Worm (Caenorhabditis elegans): ENCODE results near the gene wdr-83.

wdr-83 gene

ce11 chrII:5016977-5017585 lies 14.4 kb downstream of the wdr-83 start (continued):
- TF ChIP-seq R02D3.7 (tag; optimal IDR thresholded peaks at IDR 0.05) (peak; percentile 22), nhr-25 (tag; optimal IDR thresholded peaks at IDR 0.05) (peak; percentile 15), unc-39 (tag; optimal IDR thresholded peaks at IDR 0.05) (no peak), mml-1 (tag; optimal IDR thresholded peaks at IDR 0.05) (no peak), hmg-11 (tag; optimal IDR thresholded peaks at IDR 0.05) (peak; percentile 94), elt-2 (tag; optimal IDR thresholded peaks at IDR 0.05) (peak; percentile 93), ztf-4 (tag; optimal IDR thresholded peaks at IDR 0.05) (peak; percentile 57), nhr-76 (tag; optimal IDR thresholded peaks at IDR 0.05) (no peak), daf-12 (tag; optimal IDR thresholded peaks at IDR 0.05) (no peak), ceh-9 (tag; optimal IDR thresholded peaks at IDR 0.05) (no peak), nfya-1 (tag; optimal IDR thresholded peaks at IDR 0.05; ENCODE audit: insufficient read depth) (peak; percentile 89), fkh-2 (tag; optimal IDR thresholded peaks at IDR 0.05) (peak; percentile 6), lsy-12 (tag; optimal IDR thresholded peaks at IDR 0.05) (no peak), nhr-77 (tag; optimal IDR thresholded peaks at IDR 0.05) (no peak), aly-2 (tag; optimal IDR thresholded peaks at IDR 0.05) (no peak), fkh-10 (GFP tag; optimal IDR thresholded peaks at IDR 0.05) (no peak), eor-1 (tag; optimal IDR thresholded peaks at IDR 0.05) (no peak), lin-39 (tag; optimal IDR thresholded peaks at IDR 0.05) (peak; percentile 43), unc-62 (GFP tag; optimal IDR thresholded peaks at IDR 0.05) (peak; percentile 46), ceh-82 (tag; optimal IDR thresholded peaks at IDR 0.05) (no peak), ceh-28 (tag; optimal IDR thresholded peaks at IDR 0.05) (peak; percentile 58), fos-1 (tag; optimal IDR thresholded peaks at IDR 0.05) (no peak), nhr-43 (tag; optimal IDR thresholded peaks at IDR 0.05; ENCODE audit: poor library complexity, severe bottlenecking) (peak; percentile 15), ama-1 (optimal IDR thresholded peaks at IDR 0.05) (no peak)

DNA sequence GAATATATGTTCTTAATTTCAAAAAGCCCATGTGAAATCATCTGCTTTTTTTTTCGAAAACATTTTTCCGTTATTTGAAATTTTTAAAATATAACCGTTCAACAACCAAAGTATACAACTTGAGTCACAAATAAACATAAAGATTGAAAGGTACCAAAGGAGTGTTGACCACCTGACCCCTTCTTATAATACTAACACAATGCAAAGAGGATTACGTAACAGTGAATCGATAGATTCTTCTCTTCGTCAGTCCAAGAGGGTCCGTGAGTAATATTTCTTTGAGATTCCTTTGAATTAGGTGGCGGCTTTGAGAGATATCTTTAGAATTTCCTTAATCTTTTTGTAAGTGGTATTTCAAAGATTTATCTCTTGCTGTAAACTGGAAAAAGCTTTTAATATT lies 15.4 kb downstream of the wdr-83 start:
- TF ChIP-seq elt-1 (tag; optimal IDR thresholded peaks at IDR 0.05) (no peak), elt-2 (tag; optimal IDR thresholded peaks at IDR 0.05) (no peak), egl-5 (tag; optimal IDR thresholded peaks at IDR 0.05) (no peak)

- TF ChIP-seq nhr-11 (tag; optimal IDR thresholded peaks at IDR 0.05) (no peak), nhr-237 (tag; optimal IDR thresholded peaks at IDR 0.05) (no peak), nfya-1 (tag; optimal IDR thresholded peaks at IDR 0.05; ENCODE audit: insufficient read depth) (no peak), ama-1 (optimal IDR thresholded peaks at IDR 0.05) (no peak), snpc-4 (tag; optimal IDR thresholded peaks at IDR 0.05) (no peak), elt-3 (tag; optimal IDR thresholded peaks at IDR 0.05) (no peak), ceh-9 (tag; optimal IDR thresholded peaks at IDR 0.05) (no peak), jun-1 (tag; optimal IDR thresholded peaks at IDR 0.05) (no peak), elt-1 (tag; optimal IDR thresholded peaks at IDR 0.05) (no peak), daf-12 (tag; optimal IDR thresholded peaks at IDR 0.05) (no peak), tbx-2 (tag; optimal IDR thresholded peaks at IDR 0.05) (no peak), ztf-11 (tag; optimal IDR thresholded peaks at IDR 0.05) (no peak), ceh-16 (tag; optimal IDR thresholded peaks at IDR 0.05) (no peak), fkh-10 (GFP tag; optimal IDR thresholded peaks at IDR 0.05) (no peak), unc-39 (tag; optimal IDR thresholded peaks at IDR 0.05) (no peak), eor-1 (tag; optimal IDR thresholded peaks at IDR 0.05) (no peak), egl-5 (tag; optimal IDR thresholded peaks at IDR 0.05) (no peak)
Observed at ce11 chrII:5014399-5014798, 17.1 kb downstream of the wdr-83 start, which contains the start of gene F59A6.2. Gene F59A6.2 (plus strand): TSS chrII:5014699.

DNA sequence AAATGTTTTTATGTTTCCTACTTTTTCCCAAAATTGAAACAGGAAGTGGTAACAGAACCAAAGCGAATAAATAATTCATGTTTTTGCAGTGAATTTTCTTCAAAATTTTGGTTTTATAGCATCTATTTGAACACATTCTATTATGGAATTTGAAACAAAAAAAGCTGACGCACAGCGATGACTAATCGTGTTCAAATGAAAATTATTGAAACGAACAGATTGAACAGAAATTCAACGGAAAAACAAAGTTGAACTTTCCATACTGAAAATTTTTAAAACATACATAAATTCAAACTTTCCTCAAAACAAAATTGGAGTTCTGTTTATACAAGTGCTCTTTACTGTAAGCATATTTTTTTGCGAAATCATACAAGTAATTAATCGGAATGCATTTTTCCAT lies 19.5 kb downstream of the wdr-83 start, which contains the start of gene F59A6.12:
TSS of gene F59A6.12 (minus strand) at position 101 of the 400 bp plus-strand sequence.
- no peak for TF ChIP-seq ztf-11 (tag; optimal IDR thresholded peaks at IDR 0.05)
- TF ChIP-seq lsy-12 (tag; optimal IDR thresholded peaks at IDR 0.05): no peak
- TF ChIP-seq R02D3.7 (tag; optimal IDR thresholded peaks at IDR 0.05): no peak
- TF ChIP-seq egl-27 (tag; optimal IDR thresholded peaks at IDR 0.05): no peak
- TF ChIP-seq zag-1 (tag; optimal IDR thresholded peaks at IDR 0.05): no peak
- no peak for TF ChIP-seq elt-1 (tag; optimal IDR thresholded peaks at IDR 0.05)
- TF ChIP-seq hmg-11 (tag; optimal IDR thresholded peaks at IDR 0.05): no peak
- TF ChIP-seq ZK546.5 (tag; optimal IDR thresholded peaks at IDR 0.05): no peak
- TF ChIP-seq eor-1 (tag; optimal IDR thresholded peaks at IDR 0.05): no peak
- no peak for TF ChIP-seq fkh-10 (GFP tag; optimal IDR thresholded peaks at IDR 0.05)
- TF ChIP-seq nhr-28 (tag; optimal IDR thresholded peaks at IDR 0.05): no peak
- TF ChIP-seq pha-4 (tag; optimal IDR thresholded peaks at IDR 0.05): no peak
- no peak for TF ChIP-seq nhr-23 (tag; optimal IDR thresholded peaks at IDR 0.05)
- no peak for TF ChIP-seq elt-3 (tag; optimal IDR thresholded peaks at IDR 0.05)

Data from whole organism, L3 larva.